Worm (Caenorhabditis elegans) whole organism, mixed stage, embryonic: ENCODE measurements around the gene math-4.

Experiments used
- cnd-1 ChIP-seq: fragments of 200-800 bp; sonication (Bioruptor generic); optimal IDR thresholded peaks from 2 replicates; lab custom pipeline; 2018; ENCODE audit warnings: mild to moderate bottlenecking, missing genetic modification characterization, missing compliant biosample characterization
- lin-13 ChIP-seq: fragments of 150-350 bp; optimal IDR thresholded peaks from 2 replicates; lab custom pipeline; 2014; ENCODE audit warnings: missing biosample characterization, missing genetic modification characterization
- lin-32 ChIP-seq: fragments of 200-800 bp; sonication (Bioruptor generic); optimal IDR thresholded peaks from 2 replicates; lab custom pipeline; 2018; ENCODE audit warnings: mild to moderate bottlenecking, missing genetic modification characterization, missing compliant biosample characterization
- lsy-2 ChIP-seq: fragments of 150-350 bp; optimal IDR thresholded peaks from 2 replicates; lab custom pipeline; 2014; ENCODE audit warnings: missing biosample characterization, missing genetic modification characterization
- mep-1 ChIP-seq: fragments of 150-350 bp; optimal IDR thresholded peaks from 2 replicates; lab custom pipeline; 2017; ENCODE audit warnings: missing biosample characterization, missing genetic modification reagents, missing genetic modification characterization, inconsistent platforms
- nhr-12 ChIP-seq: fragments of 150-350 bp; optimal IDR thresholded peaks from 2 replicates; lab custom pipeline; 2014; ENCODE audit warnings: missing biosample characterization, missing genetic modification characterization
- nhr-28 ChIP-seq: fragments of 150-350 bp; optimal IDR thresholded peaks from 2 replicates; lab custom pipeline; 2014; ENCODE audit warnings: missing biosample characterization, missing genetic modification characterization
- nhr-76 ChIP-seq: sonication (generic microtip); optimal IDR thresholded peaks from 2 replicates; lab custom pipeline; 2017; ENCODE audit warnings: missing biosample characterization, missing genetic modification characterization
- pha-4 ChIP-seq: fragments of 150-350 bp; optimal IDR thresholded peaks from 2 replicates; lab custom pipeline; 2018; ENCODE audit warnings: missing biosample characterization, missing genetic modification reagents, missing genetic modification characterization
- sptf-1 ChIP-seq: sonication (generic microtip); optimal IDR thresholded peaks from 2 replicates; lab custom pipeline; 2017; ENCODE audit warnings: mild to moderate bottlenecking, missing genetic modification characterization, moderate library complexity, missing compliant biosample characterization
- unc-62 ChIP-seq: fragments of 150-350 bp; optimal IDR thresholded peaks from 2 replicates; lab custom pipeline; 2014; ENCODE audit warnings: missing biosample characterization, missing genetic modification reagents, missing genetic modification characterization
- ztf-11 ChIP-seq: fragments of 150-350 bp; optimal IDR thresholded peaks from 2 replicates; lab custom pipeline; 2014; ENCODE audit warnings: missing biosample characterization, missing genetic modification characterization

ce11 chrII:1738844-1739243 lies 43.5 kb downstream of the math-4 start, which contains the start of the genes irld-9 and irld-33:
- TF ChIP-seq mep-1 (tag; lab: Kevin White, UChicago) (no peak), nhr-12 (tag; lab: Kevin White, UChicago) (no peak), lsy-2 (tag; lab: Kevin White, UChicago) (no peak), sptf-1 (tag; lab: Kevin White, UChicago) (no peak), cnd-1 (tag; lab: Kevin White, UChicago) (no peak), unc-62 (no peak), nhr-76 (tag; lab: Kevin White, UChicago) (no peak), lin-32 (GFP tag; lab: Kevin White, UChicago) (no peak), lin-13 (no peak), pha-4 (tag; lab: Kevin White, UChicago) (no peak), ztf-11 (tag; lab: Kevin White, UChicago) (no peak), nhr-28 (tag; lab: Kevin White, UChicago) (no peak)
